Worm (Caenorhabditis elegans) whole organism, young adult: ENCODE data around the gene col-98.

Experiments
- F22D6.2 ChIP-seq: sonication (generic microtip); optimal IDR thresholded peaks from 2 replicates; lab custom pipeline; 2016; ENCODE audit warnings: mild to moderate bottlenecking, missing genetic modification characterization, missing compliant biosample characterization
- F52B5.7 ChIP-seq: sonication (generic microtip); optimal IDR thresholded peaks from 2 replicates; lab custom pipeline; 2016; ENCODE audit warnings: mild to moderate bottlenecking, missing genetic modification characterization, missing compliant biosample characterization
- atf-7 ChIP-seq: sonication (generic microtip); optimal IDR thresholded peaks from 2 replicates; lab custom pipeline; 2017; ENCODE audit warnings: mild to moderate bottlenecking, missing genetic modification characterization, missing compliant biosample characterization
- attf-3 ChIP-seq: fragments of 200-800 bp; sonication (Bioruptor generic); conservative IDR thresholded peaks from 2 replicates; pipeline ENCODE4 v1.3.6; 2022; ENCODE audit warnings: missing genetic modification reagents, missing genetic modification characterization, missing compliant biosample characterization
- lin-40 ChIP-seq: sonication (generic microtip); optimal IDR thresholded peaks from 2 replicates; lab custom pipeline; 2016; ENCODE audit warnings: missing genetic modification characterization, mild to moderate bottlenecking, missing compliant biosample characterization, missing genotype, missing genetic modification reagents
- lsl-1 ChIP-seq: fragments of 200-800 bp; sonication (Bioruptor generic); optimal IDR thresholded peaks from 2 replicates; lab custom pipeline; 2018; ENCODE audit warnings: mild to moderate bottlenecking, missing genetic modification characterization, moderate library complexity, missing compliant biosample characterization
- lsy-27 ChIP-seq: sonication (generic microtip); optimal IDR thresholded peaks from 2 replicates; lab custom pipeline; 2017; ENCODE audit warnings: missing genetic modification characterization, mild to moderate bottlenecking, missing compliant biosample characterization, antibody characterized with exemption, missing genotype, borderline replicate concordance; ENCODE audit not compliant: insufficient read depth
- nfya-1 ChIP-seq: sonication (generic microtip); optimal IDR thresholded peaks from 2 replicates; lab custom pipeline; 2017; ENCODE audit warnings: antibody characterized with exemption, missing compliant biosample characterization, missing genetic modification characterization, borderline replicate concordance; ENCODE audit not compliant: insufficient read depth
- nhr-120 ChIP-seq: fragments of 200-800 bp; sonication (Bioruptor generic); IDR thresholded peaks from 2 replicates; pipeline ENCODE4 v1.3.6; 2022; ENCODE audit warnings: missing genetic modification characterization, missing compliant biosample characterization
- rec-8 ChIP-seq, 2 experiments: sonication (generic microtip); optimal IDR thresholded peaks; 2 replicates each; lab custom pipeline; 2016; ENCODE audit warnings: mild to moderate bottlenecking in 2 of 2, missing genetic modification characterization in 2 of 2, missing genetic modification reagents in 2 of 2, missing genotype in 2 of 2, missing biosample characterization in 1 of 2, missing compliant biosample characterization in 1 of 2, moderate library complexity in 1 of 2
- rpc-1 ChIP-seq, 2 experiments: fragments of 150-350 bp in 1 of 2; sonication (generic microtip) in 1 of 2; optimal IDR thresholded peaks; 2 replicates each; lab custom pipeline; 2014 to 2018; ENCODE audit warnings: missing biosample characterization in 1 of 2, missing genetic modification characterization in 1 of 2, missing genetic modification reagents in 1 of 2, missing genotype in 1 of 2
- sea-2 ChIP-seq: fragments of 200-800 bp; sonication (Bioruptor generic); IDR thresholded peaks from 2 replicates; pipeline ENCODE4 v1.3.6; 2022; ENCODE audit warnings: missing genetic modification characterization, missing compliant biosample characterization
- snpc-3.4 ChIP-seq: sonication (generic microtip); optimal IDR thresholded peaks from 2 replicates; lab custom pipeline; 2017; ENCODE audit warnings: missing genetic modification characterization, mild to moderate bottlenecking, missing compliant biosample characterization, antibody characterized with exemption, moderate library complexity, missing genotype, missing genetic modification reagents
- ztf-26 ChIP-seq: sonication (generic microtip); optimal IDR thresholded peaks from 2 replicates; lab custom pipeline; 2017; ENCODE audit warnings: missing genetic modification characterization, missing compliant biosample characterization

DNA sequence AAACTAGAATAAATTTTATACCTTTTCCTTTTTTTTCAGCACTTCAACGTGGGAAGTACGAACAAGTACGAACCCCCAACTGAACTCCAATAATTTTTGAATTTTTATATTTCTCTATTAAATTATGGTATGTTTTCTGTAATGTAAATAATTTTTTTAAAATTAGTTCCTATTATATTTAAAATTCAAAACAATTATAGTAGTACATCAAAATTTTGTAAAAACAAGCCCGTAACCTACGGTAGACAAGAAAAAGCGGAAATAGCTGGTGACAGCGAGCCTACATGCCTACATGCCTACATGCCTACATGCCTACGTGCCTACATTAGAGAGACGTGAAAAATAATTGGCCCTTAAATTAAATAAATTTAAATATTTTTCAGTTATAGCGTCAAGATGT is 12.9 kb downstream of the col-98 start, which contains the start of gene F14F7.5:
- TF ChIP-seq F22D6.2 (no peak), snpc-3.4 (no peak), rpc-1 (optimal IDR thresholded peaks at IDR 0.05; lab: Kevin White, UChicago) (no peak), rpc-1 (tag; optimal IDR thresholded peaks at IDR 0.05; lab: Kevin White, UChicago) (no peak), ztf-26 (tag; lab: Kevin White, UChicago) (no peak), nhr-120 (GFP tag; lab: Robert Waterston, UW) (no peak), lsl-1 (no peak), nfya-1 (tag; lab: Kevin White, UChicago) (no peak), attf-3 (no peak), F52B5.7 (no peak), lin-40 (no peak), atf-7 (tag; lab: Kevin White, UChicago) (no peak), sea-2 (GFP tag; lab: Robert Waterston, UW) (no peak), lsy-27 (tag; lab: Kevin White, UChicago) (no peak), rec-8 (tag; optimal IDR thresholded peaks at IDR 0.05; lab: Kevin White, UChicago) (no peak)
